Worm (Caenorhabditis elegans): ENCODE data around the gene pgp-6.

DNA sequence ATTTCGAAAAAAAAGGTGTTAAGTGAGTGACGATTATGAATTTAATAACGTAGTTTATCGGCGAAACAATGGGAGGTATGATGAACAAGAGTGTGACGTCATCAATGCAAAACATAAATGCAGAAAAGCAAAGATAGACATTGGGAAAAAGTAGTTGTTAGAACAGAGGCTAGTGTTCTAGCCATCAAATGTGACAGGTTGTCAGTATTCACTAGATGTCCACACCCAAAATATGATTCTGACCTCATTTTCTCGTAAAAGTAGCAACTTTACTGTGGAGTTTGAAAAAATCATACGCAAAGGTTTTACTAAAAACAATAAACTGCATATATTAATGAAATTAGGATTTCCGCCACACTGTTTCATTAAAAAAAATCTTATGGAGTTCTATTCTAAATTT is 26.0 kb downstream of the pgp-6 start:
- no peak for TF ChIP-seq pha-4 (tag; optimal IDR thresholded peaks at IDR 0.05)
- no peak for TF ChIP-seq fkh-10 (GFP tag; optimal IDR thresholded peaks at IDR 0.05)
- TF ChIP-seq snpc-4 (tag; optimal IDR thresholded peaks at IDR 0.05) = no peak
- no peak for TF ChIP-seq ceh-16 (tag; optimal IDR thresholded peaks at IDR 0.05)
- TF ChIP-seq elt-1 (tag; optimal IDR thresholded peaks at IDR 0.05) = no peak
- no peak for TF ChIP-seq ceh-28 (tag; optimal IDR thresholded peaks at IDR 0.05)
- no peak for TF ChIP-seq egl-27 (tag; optimal IDR thresholded peaks at IDR 0.05)
- no peak for TF ChIP-seq pqm-1 (tag; optimal IDR thresholded peaks at IDR 0.05)
- no peak for TF ChIP-seq unc-62 (GFP tag; optimal IDR thresholded peaks at IDR 0.05)
- TF ChIP-seq tbx-2 (tag; optimal IDR thresholded peaks at IDR 0.05) = no peak
- no peak for TF ChIP-seq elt-3 (tag; optimal IDR thresholded peaks at IDR 0.05)
- no peak for TF ChIP-seq lin-15B (tag; optimal IDR thresholded peaks at IDR 0.05)
- TF ChIP-seq hmg-11 (tag; optimal IDR thresholded peaks at IDR 0.05) = no peak
- no peak for TF ChIP-seq ceh-9 (tag; optimal IDR thresholded peaks at IDR 0.05)
